Worm (Caenorhabditis elegans) whole organism, dauer: ENCODE results near the gene sec-61.A.

Source experiments
- unc-62 ChIP-seq: sonication (generic microtip); optimal IDR thresholded peaks from 2 replicates; lab custom pipeline; 2017; ENCODE audit warnings: missing biosample characterization, missing genetic modification reagents, missing genetic modification characterization

sec-61.A gene

DNA sequence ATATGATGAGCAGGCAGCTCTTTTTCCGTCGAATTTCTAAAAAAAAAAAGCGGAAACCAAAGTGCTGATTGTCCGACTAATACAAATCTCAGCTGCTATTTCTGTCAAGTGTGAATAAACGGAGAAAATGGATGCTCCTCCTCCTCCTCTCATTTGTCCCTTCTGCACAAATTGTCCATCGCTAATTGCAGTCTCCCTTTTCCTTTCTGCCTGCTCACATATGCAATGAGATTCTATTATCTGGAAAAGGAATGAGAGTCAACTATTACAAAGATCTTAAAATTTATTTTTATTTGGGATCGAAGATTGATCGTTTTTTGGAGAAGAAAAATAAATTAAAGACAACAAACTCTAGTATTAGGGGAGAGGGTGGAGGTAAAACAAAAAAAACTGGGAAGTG, 2.8 kb downstream of the sec-61.A start:
- TF ChIP-seq unc-62 (GFP tag; lab: Kevin White, UChicago) = no peak

DNA sequence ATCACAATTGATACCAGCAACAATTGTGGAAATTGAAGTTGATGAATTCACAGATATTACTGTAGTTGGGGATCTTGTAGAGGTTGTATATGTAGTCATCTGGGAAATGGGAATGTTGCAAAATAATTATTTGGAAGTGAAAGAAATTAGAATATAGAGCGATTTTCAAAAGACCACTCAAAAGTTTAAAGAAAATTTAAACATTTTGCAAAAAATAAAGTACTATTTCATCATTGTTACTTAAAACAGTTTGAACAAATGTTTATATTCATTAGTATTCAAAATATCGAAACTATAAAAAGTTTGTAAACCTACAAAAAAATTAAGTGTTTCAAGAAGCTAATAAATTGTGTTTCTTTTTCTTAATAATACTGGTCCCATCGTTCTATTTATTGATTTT, 8.8 kb downstream of the sec-61.A start, which contains the start of gene Y57G11C.46:
TSS of gene Y57G11C.46 (minus strand) at position 101 of the 400 bp plus-strand sequence.
- no peak for TF ChIP-seq unc-62 (GFP tag; lab: Kevin White, UChicago)

DNA sequence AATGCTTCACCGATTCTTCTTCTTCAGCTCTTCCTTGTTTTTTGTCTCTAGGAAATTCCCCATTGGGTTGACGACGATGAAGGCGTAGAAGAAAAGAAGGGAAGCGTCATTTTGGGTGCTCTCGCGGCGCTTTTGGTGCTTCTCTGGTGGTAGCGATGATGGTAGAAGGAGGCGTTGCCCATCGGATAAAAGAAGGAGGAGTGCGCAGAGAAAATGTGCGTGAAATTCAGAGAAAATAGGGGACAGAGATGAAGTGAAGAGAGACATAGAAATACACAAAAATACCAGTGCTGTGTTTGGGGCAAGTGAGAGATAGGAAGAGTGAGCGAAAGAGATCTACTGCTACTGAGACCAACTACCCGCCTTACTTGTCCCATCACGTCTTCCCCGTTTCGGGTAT, 18.2 kb downstream of the sec-61.A start, which contains the start of gene oig-5:
TSS of gene oig-5 (plus strand) at position 301 of the 400 bp plus-strand sequence.
- no peak for TF ChIP-seq unc-62 (GFP tag; lab: Kevin White, UChicago)

DNA sequence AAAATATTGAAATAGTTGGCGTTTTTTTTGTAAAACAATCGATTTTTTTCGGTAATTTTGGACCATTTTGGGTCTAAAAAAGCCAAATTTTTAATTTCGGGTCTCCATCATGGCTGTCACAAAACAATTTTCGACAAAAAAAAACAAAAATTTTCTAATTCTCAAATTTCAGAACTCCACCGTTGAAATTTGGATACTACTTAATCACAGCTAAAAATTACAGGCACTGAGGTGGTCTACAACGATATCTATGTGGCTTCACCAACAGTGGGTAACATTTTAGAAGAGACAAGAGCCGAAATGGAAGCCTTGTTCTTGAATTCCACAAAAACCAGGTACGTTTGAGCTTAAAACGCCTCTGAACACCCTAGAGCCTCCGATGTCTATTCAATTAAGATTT, 22.7 kb downstream of the sec-61.A start, which contains the start of gene Y57G11C.1142:
TSS of gene Y57G11C.1142 (plus strand) at position 301 of the 400 bp plus-strand sequence.
- no peak for TF ChIP-seq unc-62 (GFP tag; lab: Kevin White, UChicago)

DNA sequence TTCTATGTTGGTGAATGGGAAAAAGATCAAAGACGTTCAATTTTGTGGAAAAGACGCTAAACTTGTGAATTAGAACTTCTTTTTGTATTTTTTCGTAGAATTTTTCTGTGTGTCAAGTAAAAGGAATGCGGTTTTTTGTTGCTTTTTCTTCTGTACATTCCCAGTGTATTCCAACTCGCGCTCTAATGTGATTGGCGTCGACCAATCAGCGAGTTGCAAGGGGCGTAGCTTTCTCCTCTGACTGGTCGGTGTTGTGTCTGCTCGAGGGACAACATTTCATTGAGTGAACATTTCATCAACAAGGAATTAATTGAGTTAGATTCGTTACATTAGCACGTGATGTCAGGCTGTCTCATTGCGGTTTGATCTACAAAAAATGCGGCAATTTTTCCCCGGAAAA, 24.1 kb downstream of the sec-61.A start:
- TF ChIP-seq unc-62 (GFP tag; lab: Kevin White, UChicago) = no peak

DNA sequence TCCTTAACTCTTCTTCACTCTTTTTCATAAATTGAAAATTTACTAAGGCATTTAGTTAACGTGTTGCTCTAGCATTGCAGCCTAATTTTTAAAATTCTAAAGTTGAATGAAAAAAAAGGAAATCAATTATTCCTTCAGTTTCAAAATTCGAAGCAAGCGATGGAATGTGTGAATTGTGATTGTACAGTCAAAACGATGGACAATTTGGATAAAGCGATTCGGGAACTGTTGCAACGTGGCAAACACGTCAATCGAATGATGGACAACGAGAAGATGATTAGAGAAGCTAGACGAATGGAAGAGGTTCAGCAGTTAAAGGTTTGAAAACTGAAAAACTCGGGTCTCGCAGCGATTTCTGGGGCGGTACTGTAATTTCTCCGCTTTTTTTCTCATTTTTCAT, 25.9 kb downstream of the sec-61.A start, which contains the start of gene Y57G11C.14:
TSS of gene Y57G11C.14 (plus strand) at position 126 of the 400 bp plus-strand sequence.
- no peak for TF ChIP-seq unc-62 (GFP tag; lab: Kevin White, UChicago)

DNA sequence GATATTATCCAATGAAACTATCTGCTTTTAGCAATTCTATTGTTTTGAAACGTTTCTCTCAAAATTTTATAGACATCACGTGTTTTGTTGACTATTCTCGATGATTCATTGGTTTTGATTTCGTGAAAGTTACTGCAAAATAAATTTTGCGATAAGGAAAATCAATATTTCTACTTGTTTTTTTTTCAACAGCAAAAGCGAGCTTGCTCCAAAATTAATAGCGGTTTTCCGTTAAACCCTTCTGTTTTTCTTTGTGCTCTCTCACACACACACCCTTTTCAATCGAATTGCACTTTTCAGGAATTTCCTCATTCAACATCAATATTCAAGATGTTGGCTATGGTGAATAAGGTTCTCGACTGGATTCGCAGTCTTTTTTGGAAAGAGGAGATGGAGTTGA, 27.2 kb downstream of the sec-61.A start, which contains the start of gene arl-8:
TSS of gene arl-8 (plus strand) at position 301 of the 400 bp plus-strand sequence.
- TF ChIP-seq unc-62 (GFP tag; lab: Kevin White, UChicago) = no peak

DNA sequence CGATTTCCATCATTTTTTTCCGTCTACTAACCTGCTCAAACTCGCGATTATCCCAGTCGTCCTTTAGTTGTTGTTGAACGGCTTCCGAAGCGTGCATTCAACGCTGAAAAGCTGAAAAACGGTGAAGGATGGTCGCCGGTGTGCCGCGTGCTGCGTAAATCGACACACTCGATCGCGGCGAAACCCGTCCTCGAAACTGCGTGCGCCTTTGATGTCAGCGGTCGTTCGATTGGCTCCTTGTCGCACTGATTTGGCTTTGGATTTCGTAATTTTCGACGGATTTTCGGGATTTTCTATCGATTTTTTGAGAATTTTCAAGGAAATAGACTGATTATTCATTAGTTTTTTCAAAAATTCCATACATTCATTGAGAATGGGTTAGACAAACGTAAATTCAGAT, 27.7 kb downstream of the sec-61.A start, which contains the start of the genes Y57G11C.1147 and nuo-3:
TSS of gene Y57G11C.1147 (minus strand) at position 161 of the 400 bp plus-strand sequence.
TSS of gene nuo-3 (minus strand) at position 191 of the 400 bp plus-strand sequence.
- no peak for TF ChIP-seq unc-62 (GFP tag; lab: Kevin White, UChicago)

DNA sequence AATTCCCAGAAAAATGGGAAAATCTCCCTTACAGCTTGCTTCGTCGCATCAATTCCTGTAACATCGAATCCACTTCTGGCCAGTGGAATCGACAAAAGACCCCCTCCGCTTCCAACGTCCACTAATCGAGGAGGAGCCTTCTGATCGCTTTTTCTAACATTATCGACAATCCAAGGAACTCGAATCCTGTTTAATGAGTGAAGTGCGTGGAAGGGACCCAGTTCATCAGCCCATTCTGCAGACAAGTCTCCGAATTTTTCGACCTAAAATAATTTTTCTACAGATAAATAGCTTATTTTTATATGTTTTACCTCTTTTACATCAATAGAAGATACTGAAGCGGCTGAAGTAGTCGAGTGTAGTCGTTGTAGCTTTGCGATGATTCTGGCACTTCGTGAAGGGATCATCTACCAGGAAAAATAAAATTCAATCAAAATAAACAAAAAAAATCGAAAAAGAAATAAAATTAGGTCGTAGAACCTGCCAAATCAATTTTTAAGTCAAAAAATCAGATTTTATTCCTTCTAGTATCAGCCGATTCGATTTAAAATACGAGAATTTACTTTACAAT, 29.1 kb downstream of the sec-61.A start, which contains the start of gene coq-3:
TSS of gene coq-3 (minus strand) at position 407 of the 571 bp plus-strand sequence.
- no peak for TF ChIP-seq unc-62 (GFP tag; lab: Kevin White, UChicago)

DNA sequence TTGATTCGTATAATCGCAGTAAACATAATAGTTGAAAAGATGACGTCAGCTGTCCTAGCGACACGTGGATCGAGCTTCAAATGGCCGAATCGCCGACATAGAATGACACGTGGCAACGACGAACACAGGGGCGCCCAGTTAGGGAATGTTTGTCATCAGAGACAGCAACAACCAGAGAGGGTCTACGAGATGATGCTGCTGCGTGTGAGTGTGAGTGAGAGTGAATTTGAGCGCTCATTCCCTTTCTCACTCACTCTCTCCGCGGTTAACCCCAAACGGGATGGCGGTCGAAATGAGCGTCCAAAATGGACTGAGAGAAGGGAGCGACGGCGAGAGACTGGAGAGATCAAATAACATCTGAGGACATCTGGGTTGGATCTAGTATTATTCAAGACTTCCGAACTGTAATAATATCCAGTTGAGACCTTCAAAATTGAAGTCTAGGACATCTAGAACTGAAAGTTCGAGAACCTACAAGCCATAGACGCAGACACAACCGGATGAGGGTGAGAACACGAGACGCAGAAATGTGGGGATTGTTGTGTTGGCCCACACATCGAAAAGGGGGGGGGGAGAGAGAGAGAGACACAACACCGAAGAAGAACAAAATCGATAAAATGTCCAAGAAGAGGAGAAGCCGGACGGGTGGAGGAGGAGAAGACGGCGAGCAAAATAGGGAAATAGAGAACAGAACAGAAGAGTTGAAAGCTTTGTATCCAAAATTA, 31.0 kb downstream of the sec-61.A start:
- no peak for TF ChIP-seq unc-62 (GFP tag; lab: Kevin White, UChicago)

DNA sequence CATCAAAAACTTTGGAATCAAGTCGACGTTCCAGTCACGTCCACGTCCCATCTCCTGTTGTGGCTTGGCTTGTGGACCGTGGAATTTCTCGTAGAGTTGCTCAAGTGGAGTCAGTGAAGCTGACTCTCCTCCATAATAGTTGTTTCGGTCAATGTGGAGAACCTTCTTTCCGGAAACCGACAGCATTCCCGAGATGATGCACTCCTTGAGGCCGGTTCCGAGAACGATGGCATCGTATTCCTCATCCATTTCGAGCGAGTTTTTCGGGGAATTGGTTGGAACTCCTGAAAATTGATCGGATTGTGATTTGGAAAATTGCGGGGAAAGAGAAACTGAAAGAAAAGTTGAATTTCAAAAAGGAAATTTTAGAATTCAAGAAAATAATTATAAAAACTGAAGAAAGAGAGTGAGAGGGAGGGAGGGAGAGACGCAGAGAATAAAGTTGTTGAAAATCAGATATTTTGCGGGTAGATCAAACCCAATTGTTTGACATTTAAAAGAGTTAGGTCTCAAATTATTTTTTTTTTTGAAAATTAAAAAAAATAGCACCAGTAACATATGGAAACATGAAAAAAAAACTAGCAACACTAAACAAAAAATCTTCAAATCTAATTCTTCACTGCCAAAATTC, 32.3 kb downstream of the sec-61.A start, which contains the start of gene gdi-1:
TSS of gene gdi-1 (minus strand) at position 286 of the 631 bp plus-strand sequence.
- no peak for TF ChIP-seq unc-62 (GFP tag; lab: Kevin White, UChicago)

DNA sequence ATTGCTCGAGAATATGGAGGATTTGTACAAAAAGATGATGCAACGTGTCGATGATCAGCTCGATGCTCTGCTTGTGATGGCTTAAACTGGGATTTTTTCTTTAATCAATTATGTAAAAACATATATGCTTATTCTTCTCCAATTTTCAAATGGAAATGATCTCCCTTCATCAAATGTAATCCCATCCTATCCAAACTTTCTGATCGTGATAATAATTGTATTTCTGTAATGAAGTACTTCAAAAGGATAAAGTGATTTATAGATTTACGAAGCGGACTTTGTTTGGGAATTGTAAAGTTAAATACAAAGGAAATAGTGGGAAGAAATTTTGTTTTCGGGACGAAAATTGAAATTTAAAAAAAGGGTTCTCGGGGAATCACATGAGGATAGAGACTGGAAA, 34.5 kb downstream of the sec-61.A start:
- no peak for TF ChIP-seq unc-62 (GFP tag; lab: Kevin White, UChicago)

DNA sequence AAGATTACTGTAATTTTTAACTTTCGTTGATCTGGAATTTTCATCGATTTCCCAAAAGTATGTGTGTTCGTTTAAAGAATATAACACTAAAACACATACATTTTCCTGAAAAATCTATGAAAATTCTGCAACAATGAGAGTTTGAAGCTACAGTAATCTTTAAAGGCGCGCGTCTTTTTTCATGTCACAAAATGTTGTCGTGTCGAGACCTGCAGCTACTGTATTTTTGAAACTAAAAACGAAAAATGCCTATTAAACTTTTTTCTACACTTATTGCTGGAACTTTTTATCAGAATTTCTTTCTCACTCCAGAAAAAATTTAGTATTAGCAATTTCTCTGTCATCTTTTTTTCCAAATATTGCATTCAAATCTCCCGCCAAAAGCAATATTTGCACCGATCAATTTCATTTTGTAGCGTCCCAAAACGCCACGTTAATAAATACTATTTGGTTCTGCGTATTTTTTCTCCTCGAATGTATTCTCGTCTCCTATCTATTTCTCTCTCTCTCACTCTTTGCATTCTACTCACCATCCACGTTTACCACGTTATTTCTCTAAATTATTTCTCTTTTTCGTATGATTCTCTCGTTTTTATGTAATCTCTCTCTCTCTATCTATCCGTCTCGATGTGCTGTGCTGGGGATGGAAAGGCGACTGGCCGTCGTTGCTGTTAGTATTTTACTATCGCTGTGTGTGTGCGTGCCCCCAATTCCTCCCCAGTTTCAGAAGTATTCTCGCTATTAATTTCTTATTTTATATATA, 38.5 kb downstream of the sec-61.A start, which contains the start of gene melo-1:
TSS of gene melo-1 (plus strand) at position 658 of the 763 bp plus-strand sequence.
- no peak for TF ChIP-seq unc-62 (GFP tag; lab: Kevin White, UChicago)

DNA sequence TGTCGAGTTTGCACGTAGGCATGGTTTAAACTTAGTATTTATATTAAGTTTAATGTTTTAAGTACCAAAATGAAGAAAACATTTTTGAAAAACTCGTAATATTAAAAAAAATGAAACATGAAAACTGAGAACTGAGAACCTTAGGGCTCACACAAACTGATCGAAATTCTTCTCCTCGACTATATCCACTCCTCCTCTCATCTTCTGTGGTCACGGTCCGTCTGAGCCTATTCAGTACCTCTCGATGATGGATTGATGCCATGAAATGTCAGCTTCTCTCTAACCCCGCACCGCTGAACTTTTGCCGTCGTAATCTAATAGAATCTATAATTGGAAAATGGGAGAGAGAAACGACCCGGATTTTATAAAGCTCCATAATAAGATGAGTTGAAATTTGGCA, 40.6 kb downstream of the sec-61.A start, which contains the start of gene nlp-56:
TSS of gene nlp-56 (minus strand) at position 257 of the 400 bp plus-strand sequence.
- TF ChIP-seq unc-62 (GFP tag; lab: Kevin White, UChicago) = no peak

DNA sequence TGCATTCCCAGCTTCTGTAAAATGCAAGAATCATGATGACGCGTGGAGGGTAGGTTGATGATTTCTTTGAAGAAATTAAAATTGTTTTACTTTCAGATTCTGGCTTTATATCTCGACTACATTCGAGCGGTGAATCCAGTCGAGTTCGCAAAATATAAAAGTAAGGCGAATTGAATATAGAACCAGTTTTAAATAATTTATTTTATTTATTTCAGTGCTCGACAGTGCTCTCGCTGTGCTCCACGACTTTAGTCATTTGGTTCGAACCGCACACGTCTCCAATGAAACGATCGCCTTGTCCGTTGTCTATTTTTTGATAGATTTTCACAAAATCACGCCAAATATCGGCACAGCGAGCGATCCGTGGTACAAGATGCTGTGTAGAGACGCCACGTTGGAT, 42.9 kb downstream of the sec-61.A start, which contains the start of gene Y57G11C.1130:
TSS of gene Y57G11C.1130 (plus strand) at position 301 of the 400 bp plus-strand sequence.
- no peak for TF ChIP-seq unc-62 (GFP tag; lab: Kevin White, UChicago)
